Worm (Caenorhabditis elegans) whole organism, L4 larva: ENCODE data around the gene srw-60.

Source experiments
- ZK546.5 ChIP-seq, 2 experiments: sonication (generic microtip); optimal IDR thresholded peaks; 2 replicates each; lab custom pipeline; 2017; ENCODE audit warnings: missing biosample characterization in 2 of 2, missing genetic modification characterization in 2 of 2
- ama-1 ChIP-seq: fragments of 150-350 bp; optimal IDR thresholded peaks from 2 replicates; lab custom pipeline; 2014; ENCODE audit warnings: inconsistent platforms, mixed read lengths
- ceh-32 ChIP-seq: sonication (generic microtip); optimal IDR thresholded peaks from 2 replicates; lab custom pipeline; 2016; ENCODE audit warnings: mild to moderate bottlenecking, missing genetic modification characterization, missing compliant biosample characterization; ENCODE audit not compliant: poor library complexity
- dve-1 ChIP-seq: sonication (generic microtip); optimal IDR thresholded peaks from 2 replicates; lab custom pipeline; 2017; ENCODE audit warnings: antibody characterized with exemption, mild to moderate bottlenecking, missing genetic modification characterization, missing compliant biosample characterization; ENCODE audit not compliant: insufficient read depth
- mdl-1 ChIP-seq, 2 experiments: fragments of 150-350 bp in 1 of 2; sonication (generic microtip) in 1 of 2; optimal IDR thresholded peaks; 2 replicates each; lab custom pipeline; 2014 to 2017; ENCODE audit warnings: missing biosample characterization in 2 of 2, missing genetic modification characterization in 2 of 2
- tag-97 ChIP-seq: fragments of 200-800 bp; sonication (Bioruptor generic); IDR thresholded peaks from 2 replicates; pipeline ENCODE4 v1.3.6; 2022; ENCODE audit warnings: missing genetic modification characterization, missing compliant biosample characterization
- unc-62 ChIP-seq, 3 experiments: fragments of 150-350 bp in 1 of 3; sonication (generic microtip); optimal IDR thresholded peaks in 2 of 3; peaks in 1 of 3; 1 replicate in 1 of 3; 2 replicates in 2 of 3; lab custom pipeline; 2014 to 2017; ENCODE audit warnings: missing biosample characterization in 3 of 3, missing genetic modification characterization in 3 of 3, missing genetic modification reagents in 3 of 3, missing genotype in 1 of 3

DNA sequence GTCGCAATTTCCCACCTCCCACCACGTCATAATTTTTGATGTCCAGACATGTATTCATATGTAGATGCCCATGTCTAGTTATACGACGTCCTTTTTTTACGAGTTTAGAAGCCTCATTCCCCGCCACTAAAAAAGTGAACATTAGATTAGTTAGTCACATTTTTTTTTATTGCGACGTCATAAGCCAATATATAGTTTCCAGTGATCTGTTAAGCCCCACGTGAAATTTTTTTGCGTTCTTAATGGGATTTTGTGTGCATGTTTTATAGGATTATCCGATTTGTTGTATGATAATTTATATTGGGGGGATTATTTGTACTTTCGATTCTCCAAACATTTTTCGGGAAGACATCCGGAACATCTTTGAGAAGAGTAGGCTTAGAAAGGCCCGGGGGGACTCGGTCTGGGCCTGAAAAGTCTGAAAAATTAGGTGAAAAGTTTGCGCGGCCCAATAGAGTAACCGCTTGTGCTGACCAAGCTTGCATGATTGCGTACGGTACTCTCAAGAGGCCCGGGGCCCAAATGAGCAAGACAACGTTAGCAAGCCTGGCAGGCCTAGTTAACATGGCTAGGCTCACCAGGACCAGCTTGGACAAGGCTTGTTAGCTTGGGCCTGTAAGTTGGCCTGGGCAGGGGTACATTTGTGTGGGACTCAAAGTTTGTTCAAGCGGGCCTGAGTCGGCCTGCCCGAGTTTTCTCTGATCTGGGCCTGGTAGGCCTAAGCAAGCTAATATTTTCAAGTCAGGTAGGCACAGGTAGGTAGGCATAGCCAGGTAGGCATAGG is 7.0 kb downstream of the srw-60 start:
- TF ChIP-seq ZK546.5 (tag; optimal IDR thresholded peaks at IDR 0.05; lab: Kevin White, UChicago): no peak
- no peak for TF ChIP-seq unc-62 (GFP tag; optimal IDR thresholded peaks at IDR 0.05 in 1 of 2; lab: Kevin White, UChicago)
- no peak for TF ChIP-seq unc-62 (tag; optimal IDR thresholded peaks at IDR 0.05; lab: Kevin White, UChicago)
- TF ChIP-seq mdl-1 (tag; optimal IDR thresholded peaks at IDR 0.05; lab: Kevin White, UChicago): no peak
- TF ChIP-seq dve-1 (tag; lab: Kevin White, UChicago): no peak
- TF ChIP-seq tag-97 (GFP tag; lab: Robert Waterston, UW): no peak
- no peak for TF ChIP-seq ceh-32 (tag; lab: Kevin White, UChicago)
- TF ChIP-seq ama-1 (lab: Kevin White, UChicago): no peak
